Worm (Caenorhabditis elegans) whole organism, L1 larva: ENCODE data around the gene sec-61.G.

Source experiments
- C04F5.9 ChIP-seq: sonication (generic microtip); optimal IDR thresholded peaks from 2 replicates; lab custom pipeline; 2016; ENCODE audit warnings: missing genetic modification characterization, missing compliant biosample characterization
- C34B4.2 ChIP-seq: sonication (generic microtip); optimal IDR thresholded peaks from 2 replicates; lab custom pipeline; 2017; ENCODE audit warnings: mild to moderate bottlenecking, missing genetic modification characterization, missing compliant biosample characterization
- F16B12.6 ChIP-seq: fragments of 150-350 bp; optimal IDR thresholded peaks from 2 replicates; lab custom pipeline; 2014; ENCODE audit warnings: missing biosample characterization, missing genetic modification characterization
- aly-2 ChIP-seq: fragments of 150-350 bp; optimal IDR thresholded peaks from 2 replicates; lab custom pipeline; 2014; ENCODE audit warnings: missing biosample characterization, missing genetic modification characterization
- ceh-8 ChIP-seq: fragments of 200-800 bp; sonication (Bioruptor generic); optimal IDR thresholded peaks from 2 replicates; lab custom pipeline; 2018; ENCODE audit warnings: mild to moderate bottlenecking, missing genetic modification characterization, moderate library complexity, missing compliant biosample characterization
- ceh-90 ChIP-seq: sonication (generic microtip); optimal IDR thresholded peaks from 2 replicates; lab custom pipeline; 2016; ENCODE audit warnings: missing genetic modification characterization, missing compliant biosample characterization
- dpl-1 ChIP-seq, 3 experiments: fragments of 150-350 bp in 2 of 3; sonication (generic microtip) in 1 of 3; optimal IDR thresholded peaks; 2 replicates each; lab custom pipeline; 2014 to 2017; ENCODE audit warnings: missing biosample characterization in 3 of 3, missing genetic modification characterization in 3 of 3, missing genetic modification reagents in 3 of 3
- dsc-1 ChIP-seq: sonication (generic microtip); optimal IDR thresholded peaks from 2 replicates; lab custom pipeline; 2016; ENCODE audit warnings: mild to moderate bottlenecking, missing genetic modification characterization, missing compliant biosample characterization
- efl-1 ChIP-seq, 4 experiments: fragments of 150-350 bp; optimal IDR thresholded peaks in 3 of 4; peaks in 1 of 4; 1 replicate in 1 of 4; 2 replicates in 3 of 4; lab custom pipeline; 2014; ENCODE audit warnings: missing biosample characterization in 2 of 4, missing genetic modification characterization in 2 of 4, missing genetic modification reagents in 2 of 4
- efl-3 ChIP-seq: fragments of 200-800 bp; sonication (Bioruptor generic); optimal IDR thresholded peaks from 2 replicates; lab custom pipeline; 2018; ENCODE audit warnings: mild to moderate bottlenecking, missing genetic modification characterization, missing compliant biosample characterization
- egl-13 ChIP-seq: sonication (generic microtip); optimal IDR thresholded peaks from 2 replicates; lab custom pipeline; 2016; ENCODE audit warnings: missing genotype, missing genetic modification reagents, missing genetic modification characterization, missing compliant biosample characterization
- egl-27 ChIP-seq, 2 experiments: fragments of 150-350 bp in 1 of 2; sonication (generic microtip); optimal IDR thresholded peaks; 3 replicates each; lab custom pipeline; 2017 to 2018; ENCODE audit warnings: missing biosample characterization in 2 of 2, missing genetic modification characterization in 2 of 2, missing genetic modification reagents in 2 of 2
- elt-3 ChIP-seq, 6 experiments: fragments of 150-350 bp in 1 of 6; sonication (generic microtip); optimal IDR thresholded peaks; 2 replicates each; lab custom pipeline; 2017 to 2018; ENCODE audit warnings: missing biosample characterization in 6 of 6, missing genetic modification characterization in 6 of 6, inconsistent platforms in 1 of 6
- ets-5 ChIP-seq: fragments of 200-800 bp; sonication (Bioruptor generic); IDR thresholded peaks from 2 replicates; pipeline ENCODE4 v1.3.6; 2022; ENCODE audit warnings: missing genetic modification characterization, missing compliant biosample characterization
- fkh-4 ChIP-seq: sonication (generic microtip); optimal IDR thresholded peaks from 2 replicates; lab custom pipeline; 2016; ENCODE audit warnings: missing compliant biosample characterization, missing genetic modification characterization, borderline replicate concordance
- fkh-8 ChIP-seq: sonication (generic microtip); optimal IDR thresholded peaks from 2 replicates; lab custom pipeline; 2016; ENCODE audit warnings: mild to moderate bottlenecking, missing genetic modification characterization, missing compliant biosample characterization
- fos-1 ChIP-seq: fragments of 150-350 bp; optimal IDR thresholded peaks from 2 replicates; lab custom pipeline; 2014; ENCODE audit warnings: missing biosample characterization, missing genetic modification characterization
- hlh-17 ChIP-seq: fragments of 200-800 bp; sonication (Bioruptor generic); optimal IDR thresholded peaks from 2 replicates; lab custom pipeline; 2018; ENCODE audit warnings: missing genetic modification characterization, mild to moderate bottlenecking, missing compliant biosample characterization, moderate library complexity, borderline replicate concordance
- hpl-2 ChIP-seq: fragments of 150-350 bp; optimal IDR thresholded peaks from 2 replicates; lab custom pipeline; 2014; ENCODE audit warnings: missing biosample characterization, missing genetic modification reagents, missing genetic modification characterization
- irx-1 ChIP-seq: sonication (generic microtip); optimal IDR thresholded peaks from 2 replicates; lab custom pipeline; 2016; ENCODE audit warnings: missing genetic modification characterization, missing compliant biosample characterization
- jun-1 ChIP-seq: fragments of 150-350 bp; optimal IDR thresholded peaks from 2 replicates; lab custom pipeline; 2014; ENCODE audit warnings: missing biosample characterization, missing genetic modification reagents, missing genetic modification characterization
- lin-13 ChIP-seq: fragments of 150-350 bp; optimal IDR thresholded peaks from 2 replicates; lab custom pipeline; 2014; ENCODE audit warnings: missing biosample characterization, missing genetic modification reagents, missing genetic modification characterization
- lin-14 ChIP-seq: fragments of 200-800 bp; sonication (Bioruptor generic); optimal IDR thresholded peaks from 2 replicates; lab custom pipeline; 2018; ENCODE audit warnings: mild to moderate bottlenecking, missing genetic modification characterization, moderate library complexity, missing compliant biosample characterization
- lin-35 ChIP-seq, 2 experiments: fragments of 150-350 bp; optimal IDR thresholded peaks; 2 replicates each; lab custom pipeline; 2014; ENCODE audit warnings: missing biosample characterization in 2 of 2, missing genetic modification characterization in 2 of 2, missing genetic modification reagents in 2 of 2
- lsy-2 ChIP-seq, 2 experiments: fragments of 150-350 bp; optimal IDR thresholded peaks; 2 replicates each; lab custom pipeline; 2014; ENCODE audit warnings: missing biosample characterization in 2 of 2, missing genetic modification characterization in 2 of 2
- mdl-1 ChIP-seq, 2 experiments: fragments of 150-350 bp; optimal IDR thresholded peaks; 2 replicates each; lab custom pipeline; 2014 to 2017; ENCODE audit warnings: missing biosample characterization in 2 of 2, missing genetic modification characterization in 2 of 2, inconsistent platforms in 1 of 2
- mep-1 ChIP-seq: fragments of 150-350 bp; optimal IDR thresholded peaks from 2 replicates; lab custom pipeline; 2014; ENCODE audit warnings: missing biosample characterization, missing genetic modification characterization
- nhr-11 ChIP-seq: fragments of 150-350 bp; optimal IDR thresholded peaks from 2 replicates; lab custom pipeline; 2014; ENCODE audit warnings: missing biosample characterization, missing genetic modification characterization
- nhr-12 ChIP-seq: sonication (generic microtip); optimal IDR thresholded peaks from 2 replicates; lab custom pipeline; 2017; ENCODE audit warnings: missing biosample characterization, missing genetic modification characterization
- nhr-19 ChIP-seq: fragments of 200-800 bp; sonication (Bioruptor generic); conservative IDR thresholded peaks from 2 replicates; pipeline ENCODE4 v1.3.6; 2022; ENCODE audit warnings: missing genetic modification characterization, missing compliant biosample characterization
- nhr-20 ChIP-seq: sonication (generic microtip); optimal IDR thresholded peaks from 2 replicates; lab custom pipeline; 2016; ENCODE audit warnings: mild to moderate bottlenecking, missing genetic modification characterization, missing compliant biosample characterization
- nhr-47 ChIP-seq: sonication (generic microtip); optimal IDR thresholded peaks from 2 replicates; lab custom pipeline; 2016; ENCODE audit warnings: mild to moderate bottlenecking, missing genetic modification characterization, moderate library complexity, missing compliant biosample characterization
- nhr-76 ChIP-seq: sonication (generic microtip); optimal IDR thresholded peaks from 2 replicates; lab custom pipeline; 2017; ENCODE audit warnings: missing biosample characterization, missing genetic modification characterization
- nhr-84 ChIP-seq: sonication (generic microtip); optimal IDR thresholded peaks from 2 replicates; lab custom pipeline; 2017; ENCODE audit warnings: missing biosample characterization, missing genetic modification characterization
- pag-3 ChIP-seq: sonication (generic microtip); optimal IDR thresholded peaks from 2 replicates; lab custom pipeline; 2017; ENCODE audit warnings: missing genetic modification characterization, mild to moderate bottlenecking, missing compliant biosample characterization, antibody characterized with exemption, borderline replicate concordance; ENCODE audit not compliant: insufficient read depth
- pqm-1 ChIP-seq: sonication (generic microtip); optimal IDR thresholded peaks from 3 replicates; lab custom pipeline; 2017; ENCODE audit warnings: missing biosample characterization, missing genetic modification characterization
- skn-1 ChIP-seq: fragments of 150-350 bp; optimal IDR thresholded peaks from 2 replicates; lab custom pipeline; 2014; ENCODE audit warnings: missing biosample characterization, missing genetic modification characterization
- snu-23 ChIP-seq: sonication (generic microtip); optimal IDR thresholded peaks from 2 replicates; lab custom pipeline; 2016; ENCODE audit warnings: missing genetic modification characterization, missing compliant biosample characterization
- sox-4 ChIP-seq: sonication (generic microtip); optimal IDR thresholded peaks from 2 replicates; lab custom pipeline; 2016; ENCODE audit warnings: missing genetic modification characterization, missing compliant biosample characterization
- sup-37 ChIP-seq: fragments of 200-800 bp; sonication (Bioruptor generic); optimal IDR thresholded peaks from 2 replicates; lab custom pipeline; 2018; ENCODE audit warnings: mild to moderate bottlenecking, missing genetic modification characterization, missing compliant biosample characterization
- swsn-7 ChIP-seq: sonication (generic microtip); optimal IDR thresholded peaks from 2 replicates; lab custom pipeline; 2016; ENCODE audit warnings: missing genetic modification characterization, missing compliant biosample characterization
- tbx-2 ChIP-seq: sonication (generic microtip); optimal IDR thresholded peaks from 2 replicates; lab custom pipeline; 2016; ENCODE audit warnings: missing genetic modification characterization, missing compliant biosample characterization
- tlp-1 ChIP-seq: fragments of 150-350 bp; optimal IDR thresholded peaks from 2 replicates; lab custom pipeline; 2014; ENCODE audit warnings: missing biosample characterization, missing genetic modification characterization
- unc-130 ChIP-seq: fragments of 150-350 bp; optimal IDR thresholded peaks from 2 replicates; lab custom pipeline; 2017; ENCODE audit warnings: missing biosample characterization, missing genetic modification characterization, inconsistent platforms
- unc-62 ChIP-seq: fragments of 150-350 bp; optimal IDR thresholded peaks from 2 replicates; lab custom pipeline; 2014; ENCODE audit warnings: missing biosample characterization, missing genetic modification reagents, missing genetic modification characterization
- unc-86 ChIP-seq: sonication (generic microtip); optimal IDR thresholded peaks from 2 replicates; lab custom pipeline; 2016; ENCODE audit warnings: missing genetic modification characterization, missing compliant biosample characterization
- unc-98 ChIP-seq: fragments of 200-800 bp; sonication (Bioruptor generic); IDR thresholded peaks from 2 replicates; pipeline ENCODE4 v1.3.6; 2022; ENCODE audit warnings: missing genetic modification characterization, missing compliant biosample characterization
- xbp-1 ChIP-seq: sonication (generic microtip); optimal IDR thresholded peaks from 2 replicates; lab custom pipeline; 2016; ENCODE audit warnings: missing genetic modification characterization, missing compliant biosample characterization
- zip-4 ChIP-seq: fragments of 200-800 bp; sonication (Bioruptor generic); optimal IDR thresholded peaks from 2 replicates; lab custom pipeline; 2018; ENCODE audit warnings: mild to moderate bottlenecking, missing genetic modification characterization, moderate library complexity, missing compliant biosample characterization
- ztf-4 ChIP-seq: fragments of 150-350 bp; optimal IDR thresholded peaks from 2 replicates; lab custom pipeline; 2014; ENCODE audit warnings: missing biosample characterization, missing genetic modification characterization

Gene sec-61.G

ce11 chrV:10938739-10939138 lies 41.8 kb upstream of the sec-61.G start, which contains the start of gene F17C11.11 (continued):
- TF ChIP-seq pag-3 (tag; lab: Kevin White, UChicago) (no peak), fkh-8 (no peak), tbx-2 (tag; lab: Kevin White, UChicago) (no peak), unc-86 (tag; lab: Kevin White, UChicago) (no peak), hpl-2 (no peak), skn-1 (peak; percentile 72), nhr-76 (tag; lab: Kevin White, UChicago) (no peak), fos-1 (tag; lab: Kevin White, UChicago) (no peak), tlp-1 (no peak), F16B12.6 (tag; lab: Kevin White, UChicago) (no peak), fkh-4 (tag; lab: Kevin White, UChicago) (no peak), ztf-4 (no peak), elt-3 (tag; optimal IDR thresholded peaks at IDR 0.05; lab: Kevin White, UChicago) (no peak), nhr-19 (GFP tag; lab: Robert Waterston, UW) (no peak), unc-62 (no peak), unc-130 (no peak), C04F5.9 (tag; lab: Kevin White, UChicago) (no peak), sox-4 (tag; lab: Kevin White, UChicago) (no peak), efl-3 (no peak), nhr-84 (tag; lab: Kevin White, UChicago) (no peak), xbp-1 (tag; lab: Kevin White, UChicago) (no peak), unc-98 (GFP tag; lab: Robert Waterston, UW) (no peak), lin-35 (GFP tag; optimal IDR thresholded peaks at IDR 0.05; lab: Kevin White, UChicago) (no peak), aly-2 (tag; lab: Kevin White, UChicago) (no peak), nhr-47 (tag; lab: Kevin White, UChicago) (no peak), pqm-1 (tag; lab: Kevin White, UChicago) (no peak)

ce11 chrV:10937294-10937693 lies 40.4 kb upstream of the sec-61.G start:
- TF ChIP-seq fkh-8 (peak; percentile 79), dsc-1 (tag; lab: Kevin White, UChicago) (peak; percentile 69), lsy-2 (tag; optimal IDR thresholded peaks at IDR 0.05; lab: Kevin White, UChicago) (peak; percentile 26 to 65), hpl-2 (no peak), C34B4.2 (tag; lab: Kevin White, UChicago) (no peak), nhr-19 (GFP tag; lab: Robert Waterston, UW) (peak; percentile 88), egl-27 (tag; optimal IDR thresholded peaks at IDR 0.05; lab: Kevin White, UChicago) (no peak), fos-1 (tag; lab: Kevin White, UChicago) (no peak), nhr-11 (tag; lab: Kevin White, UChicago) (peak; percentile 63), mep-1 (tag; lab: Kevin White, UChicago) (peak; percentile 30), swsn-7 (tag; lab: Kevin White, UChicago) (peak; percentile 30), sup-37 (no peak), pag-3 (tag; lab: Kevin White, UChicago) (no peak), hlh-17 (GFP tag; lab: Kevin White, UChicago) (no peak), irx-1 (tag; lab: Kevin White, UChicago) (peak; percentile 17), skn-1 (peak; percentile 64), egl-13 (tag; lab: Kevin White, UChicago) (no peak), nhr-20 (peak; percentile 70), lin-13 (GFP tag; lab: Kevin White, UChicago) (no peak), nhr-47 (tag; lab: Kevin White, UChicago) (peak; percentile 73), zip-4 (no peak), nhr-12 (tag; lab: Kevin White, UChicago) (no peak), efl-1 (optimal IDR thresholded peaks at IDR 0.05; lab: Kevin White, UChicago) (no peak), efl-1 (GFP tag; optimal IDR thresholded peaks at IDR 0.05 in 1 of 2; lab: Kevin White, UChicago) (peak in 1 of 2 experiments; percentile 62), tlp-1 (no peak), pqm-1 (tag; lab: Kevin White, UChicago) (no peak), ztf-4 (peak; percentile 45), dpl-1 (GFP tag; optimal IDR thresholded peaks at IDR 0.05; lab: Kevin White, UChicago) (peak in 1 of 3 experiments; percentile 2), mdl-1 (tag; optimal IDR thresholded peaks at IDR 0.05; lab: Kevin White, UChicago) (no peak), ets-5 (no peak), elt-3 (tag; optimal IDR thresholded peaks at IDR 0.05; lab: Kevin White, UChicago) (peak in 1 of 6 experiments; percentile 65), ceh-90 (tag; lab: Kevin White, UChicago) (no peak), jun-1 (tag; lab: Kevin White, UChicago) (no peak), snu-23 (GFP tag; lab: Kevin White, UChicago) (peak; percentile 41), lin-14 (GFP tag; lab: Kevin White, UChicago) (peak; percentile 67), lin-35 (GFP tag; optimal IDR thresholded peaks at IDR 0.05; lab: Kevin White, UChicago) (peak in 1 of 2 experiments; percentile 27), ceh-8 (GFP tag; lab: Kevin White, UChicago) (peak; percentile 44)
